Worm (Caenorhabditis elegans) whole organism, young adult: ENCODE data around the gene ent-4.

ENCODE experiments used
- B0019.2 ChIP-seq: fragments of 200-800 bp; sonication (Bioruptor generic); conservative IDR thresholded peaks from 2 replicates; pipeline ENCODE4 v1.3.6; 2022; ENCODE audit warnings: missing genetic modification reagents, missing genetic modification characterization, missing compliant biosample characterization
- B0035.1 ChIP-seq: sonication (generic microtip); optimal IDR thresholded peaks from 2 replicates; lab custom pipeline; 2016; ENCODE audit warnings: missing genetic modification characterization, mild to moderate bottlenecking, missing compliant biosample characterization, missing genotype, missing genetic modification reagents
- B0261.1 ChIP-seq: sonication (generic microtip); optimal IDR thresholded peaks from 2 replicates; lab custom pipeline; 2016; ENCODE audit warnings: mild to moderate bottlenecking, missing genetic modification characterization, moderate library complexity, missing compliant biosample characterization
- C06A6.2 ChIP-seq: fragments of 200-800 bp; sonication (Bioruptor generic); conservative IDR thresholded peaks from 2 replicates; pipeline ENCODE4 v1.3.6; 2022; ENCODE audit warnings: missing genetic modification characterization, missing compliant biosample characterization
- D2030.7 ChIP-seq: fragments of 200-800 bp; sonication (Bioruptor generic); IDR thresholded peaks from 2 replicates; pipeline ENCODE4 v1.3.6; 2022; ENCODE audit warnings: missing genetic modification reagents, missing genetic modification characterization, missing compliant biosample characterization
- F23B12.7 ChIP-seq: sonication (generic microtip); optimal IDR thresholded peaks from 2 replicates; lab custom pipeline; 2017; ENCODE audit warnings: missing genetic modification characterization, mild to moderate bottlenecking, missing compliant biosample characterization, antibody characterized with exemption, moderate library complexity; ENCODE audit not compliant: insufficient read depth
- F37B4.10 ChIP-seq: fragments of 200-800 bp; sonication (Bioruptor generic); IDR thresholded peaks from 2 replicates; pipeline ENCODE4 v1.3.6; 2022; ENCODE audit warnings: missing genetic modification characterization, missing compliant biosample characterization
- F49E8.2 ChIP-seq: sonication (generic microtip); optimal IDR thresholded peaks from 3 replicates; lab custom pipeline; 2017; ENCODE audit warnings: missing genetic modification characterization, mild to moderate bottlenecking, missing compliant biosample characterization, antibody characterized with exemption, moderate library complexity; ENCODE audit not compliant: insufficient read depth
- F52B5.7 ChIP-seq: sonication (generic microtip); optimal IDR thresholded peaks from 2 replicates; lab custom pipeline; 2016; ENCODE audit warnings: mild to moderate bottlenecking, missing genetic modification characterization, missing compliant biosample characterization
- F57C9.4 ChIP-seq: sonication (generic microtip); optimal IDR thresholded peaks from 2 replicates; lab custom pipeline; 2017; ENCODE audit warnings: mild to moderate bottlenecking, missing genetic modification characterization, missing compliant biosample characterization
- K11D2.4 ChIP-seq: fragments of 200-800 bp; sonication (Bioruptor generic); IDR thresholded peaks from 2 replicates; pipeline ENCODE4 v1.3.6; 2022; ENCODE audit warnings: missing genetic modification reagents, missing genetic modification characterization, missing compliant biosample characterization
- K12H6.12 ChIP-seq: fragments of 200-800 bp; sonication (Bioruptor generic); optimal IDR thresholded peaks from 2 replicates; lab custom pipeline; 2018; ENCODE audit warnings: mild to moderate bottlenecking, missing genetic modification characterization, missing compliant biosample characterization
- Y53F4B.3 ChIP-seq: fragments of 200-800 bp; sonication (Bioruptor generic); IDR thresholded peaks from 2 replicates; pipeline ENCODE4 v1.3.6; 2022; ENCODE audit warnings: missing genetic modification reagents, missing genetic modification characterization, missing compliant biosample characterization
- ZK185.1 ChIP-seq: sonication (generic microtip); optimal IDR thresholded peaks from 2 replicates; lab custom pipeline; 2016; ENCODE audit warnings: mild to moderate bottlenecking, missing genetic modification characterization, missing compliant biosample characterization; ENCODE audit not compliant: poor library complexity, severe bottlenecking
- ama-1 ChIP-seq, 3 experiments: fragments of 150-350 bp in 1 of 3; sonication (generic microtip) in 2 of 3; optimal IDR thresholded peaks; 2 replicates each; lab custom pipeline; 2014 to 2018; ENCODE audit warnings: missing biosample characterization in 2 of 3, missing genetic modification characterization in 2 of 3, missing genetic modification reagents in 2 of 3
- athp-1 ChIP-seq: sonication (generic microtip); optimal IDR thresholded peaks from 2 replicates; lab custom pipeline; 2017; ENCODE audit warnings: mild to moderate bottlenecking, missing genetic modification characterization, missing compliant biosample characterization
- attf-5 ChIP-seq: fragments of 200-800 bp; sonication (Bioruptor generic); optimal IDR thresholded peaks from 2 replicates; lab custom pipeline; 2018; ENCODE audit warnings: mild to moderate bottlenecking, missing genetic modification characterization, missing compliant biosample characterization
- attf-6 ChIP-seq: fragments of 200-800 bp; sonication (Bioruptor generic); IDR thresholded peaks from 2 replicates; pipeline ENCODE4 v1.3.6; 2022; ENCODE audit warnings: missing genetic modification reagents, missing genetic modification characterization, missing compliant biosample characterization
- ceh-27 ChIP-seq: fragments of 200-800 bp; sonication (Bioruptor generic); optimal IDR thresholded peaks from 2 replicates; lab custom pipeline; 2018; ENCODE audit warnings: mild to moderate bottlenecking, missing genetic modification characterization, moderate library complexity, missing compliant biosample characterization
- ceh-79 ChIP-seq: sonication (generic microtip); optimal IDR thresholded peaks from 2 replicates; lab custom pipeline; 2017; ENCODE audit warnings: mild to moderate bottlenecking, missing genetic modification characterization, missing compliant biosample characterization
- ceh-91 ChIP-seq: fragments of 200-800 bp; sonication (Bioruptor generic); IDR thresholded peaks from 2 replicates; pipeline ENCODE4 v1.3.6; 2022; ENCODE audit warnings: missing genetic modification reagents, missing genetic modification characterization, missing compliant biosample characterization
- chd-7 ChIP-seq: sonication (generic microtip); optimal IDR thresholded peaks from 2 replicates; lab custom pipeline; 2016; ENCODE audit warnings: mild to moderate bottlenecking, missing genetic modification characterization, moderate library complexity, missing compliant biosample characterization
- die-1 ChIP-seq: sonication (generic microtip); optimal IDR thresholded peaks from 2 replicates; lab custom pipeline; 2016; ENCODE audit warnings: missing genotype, mild to moderate bottlenecking, missing genetic modification characterization, missing compliant biosample characterization
- dpff-1 ChIP-seq: sonication (generic microtip); optimal IDR thresholded peaks from 2 replicates; lab custom pipeline; 2017; ENCODE audit warnings: mild to moderate bottlenecking, missing genetic modification characterization, missing compliant biosample characterization
- dpl-1 ChIP-seq: fragments of 150-350 bp; optimal IDR thresholded peaks from 2 replicates; lab custom pipeline; 2014; ENCODE audit warnings: missing biosample characterization, missing genetic modification reagents, missing genetic modification characterization
- let-607 ChIP-seq, 2 experiments: fragments of 200-800 bp in 1 of 2; sonication (Bioruptor generic) in 1 of 2; sonication (generic microtip) in 1 of 2; optimal IDR thresholded peaks; 2 replicates each; lab custom pipeline; 2016 to 2018; ENCODE audit warnings: mild to moderate bottlenecking in 2 of 2, missing compliant biosample characterization in 2 of 2, missing genetic modification characterization in 2 of 2, moderate library complexity in 2 of 2, missing genotype in 1 of 2
- lin-54 ChIP-seq: fragments of 200-800 bp; sonication (Bioruptor generic); optimal IDR thresholded peaks from 2 replicates; lab custom pipeline; 2018; ENCODE audit warnings: mild to moderate bottlenecking, missing genetic modification characterization, missing compliant biosample characterization
- madf-6 ChIP-seq: fragments of 200-800 bp; sonication (Bioruptor generic); IDR thresholded peaks from 2 replicates; pipeline ENCODE4 v1.3.6; 2022; ENCODE audit warnings: missing genetic modification reagents, missing genetic modification characterization, missing compliant biosample characterization
- madf-8 ChIP-seq: fragments of 200-800 bp; sonication (Bioruptor generic); conservative IDR thresholded peaks from 2 replicates; pipeline ENCODE4 v1.3.6; 2022; ENCODE audit warnings: missing genetic modification reagents, missing genetic modification characterization, missing compliant biosample characterization
- mes-4 ChIP-seq: sonication (generic microtip); optimal IDR thresholded peaks from 2 replicates; lab custom pipeline; 2016; ENCODE audit warnings: missing genotype, missing genetic modification characterization, missing compliant biosample characterization
- mxl-1 ChIP-seq: sonication (generic microtip); optimal IDR thresholded peaks from 2 replicates; lab custom pipeline; 2016; ENCODE audit warnings: missing genetic modification characterization, missing compliant biosample characterization
- nfya-1 ChIP-seq: sonication (generic microtip); optimal IDR thresholded peaks from 2 replicates; lab custom pipeline; 2017; ENCODE audit warnings: antibody characterized with exemption, missing compliant biosample characterization, missing genetic modification characterization, borderline replicate concordance; ENCODE audit not compliant: insufficient read depth
- nfyb-1 ChIP-seq: fragments of 200-800 bp; sonication (Bioruptor generic); IDR thresholded peaks from 2 replicates; pipeline ENCODE4 v1.3.6; 2022; ENCODE audit warnings: missing genetic modification reagents, missing genetic modification characterization, missing compliant biosample characterization
- pbrm-1 ChIP-seq: fragments of 200-800 bp; sonication (Bioruptor generic); IDR thresholded peaks from 2 replicates; pipeline ENCODE4 v1.3.6; 2022; ENCODE audit warnings: missing genetic modification reagents, missing genetic modification characterization, missing compliant biosample characterization
- rcor-1 ChIP-seq: fragments of 200-800 bp; sonication (Bioruptor generic); IDR thresholded peaks from 2 replicates; pipeline ENCODE4 v1.3.6; 2022; ENCODE audit warnings: missing genetic modification reagents, missing genetic modification characterization, missing compliant biosample characterization
- rec-8 ChIP-seq, 2 experiments: sonication (generic microtip); optimal IDR thresholded peaks; 2 replicates each; lab custom pipeline; 2016; ENCODE audit warnings: mild to moderate bottlenecking in 2 of 2, missing genetic modification characterization in 2 of 2, missing genetic modification reagents in 2 of 2, missing genotype in 2 of 2, missing biosample characterization in 1 of 2, missing compliant biosample characterization in 1 of 2, moderate library complexity in 1 of 2
- rpc-1 ChIP-seq, 2 experiments: fragments of 150-350 bp in 1 of 2; sonication (generic microtip) in 1 of 2; optimal IDR thresholded peaks; 2 replicates each; lab custom pipeline; 2014 to 2018; ENCODE audit warnings: missing biosample characterization in 1 of 2, missing genetic modification characterization in 1 of 2, missing genetic modification reagents in 1 of 2, missing genotype in 1 of 2
- snpc-1.3 ChIP-seq: sonication (generic microtip); optimal IDR thresholded peaks from 2 replicates; lab custom pipeline; 2017; ENCODE audit warnings: missing genetic modification characterization, mild to moderate bottlenecking, missing compliant biosample characterization, antibody characterized with exemption, moderate library complexity, missing genotype, missing genetic modification reagents; ENCODE audit not compliant: insufficient read depth
- snpc-3.4 ChIP-seq: sonication (generic microtip); optimal IDR thresholded peaks from 2 replicates; lab custom pipeline; 2017; ENCODE audit warnings: missing genetic modification characterization, mild to moderate bottlenecking, missing compliant biosample characterization, antibody characterized with exemption, moderate library complexity, missing genotype, missing genetic modification reagents
- snpc-4 ChIP-seq, 5 experiments: fragments of 150-350 bp in 1 of 5; sonication (generic microtip) in 4 of 5; optimal IDR thresholded peaks; 2 replicates each; lab custom pipeline; 2014 to 2018; ENCODE audit warnings: missing genetic modification characterization in 5 of 5, missing biosample characterization in 3 of 5, antibody characterized with exemption in 2 of 5, mild to moderate bottlenecking in 2 of 5, missing compliant biosample characterization in 2 of 5, missing genotype in 2 of 5, moderate library complexity in 2 of 5, missing genetic modification reagents in 1 of 5
- tbp1 ChIP-seq: fragments of 200-800 bp; sonication (Bioruptor generic); optimal IDR thresholded peaks from 2 replicates; lab custom pipeline; 2018; ENCODE audit warnings: mild to moderate bottlenecking, missing genetic modification characterization, missing compliant biosample characterization
- zim-3 ChIP-seq: sonication (generic microtip); optimal IDR thresholded peaks from 2 replicates; lab custom pipeline; 2017; ENCODE audit warnings: mild to moderate bottlenecking, missing genetic modification characterization, moderate library complexity, missing compliant biosample characterization
- ztf-26 ChIP-seq: sonication (generic microtip); optimal IDR thresholded peaks from 2 replicates; lab custom pipeline; 2017; ENCODE audit warnings: missing genetic modification characterization, missing compliant biosample characterization
- ztf-6 ChIP-seq: fragments of 200-800 bp; sonication (Bioruptor generic); IDR thresholded peaks from 2 replicates; pipeline ENCODE4 v1.3.6; 2022; ENCODE audit warnings: missing genetic modification reagents, missing genetic modification characterization, missing compliant biosample characterization

Gene ent-4

DNA sequence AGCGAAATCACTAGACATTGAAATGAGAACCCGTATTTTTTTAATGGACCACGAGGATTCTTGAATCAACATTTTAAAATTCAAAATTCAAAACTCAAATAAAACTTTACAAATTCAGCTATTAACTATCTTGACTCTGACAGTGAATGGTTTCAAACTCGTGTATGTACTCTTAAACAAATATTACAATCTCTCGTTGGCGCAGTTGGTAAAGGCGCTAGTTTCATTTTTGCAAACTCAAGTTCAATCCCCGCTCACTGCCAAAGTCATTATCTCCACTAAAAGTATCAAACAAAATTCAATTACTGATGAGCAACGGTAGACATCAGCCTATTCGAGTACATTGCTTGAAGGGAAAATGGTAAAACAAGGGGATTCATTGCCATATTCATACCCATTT lies 25.3 kb upstream of the ent-4 start (continued):
- no peak for TF ChIP-seq B0019.2 (GFP tag; lab: Robert Waterston, UW)
- TF ChIP-seq ZK185.1 (tag; lab: Kevin White, UChicago), result peak; percentile 74
- TF ChIP-seq zim-3 (tag; lab: Kevin White, UChicago), result peak; percentile 31
- no peak for TF ChIP-seq nfyb-1 (GFP tag; lab: Robert Waterston, UW)
- TF ChIP-seq ama-1 (optimal IDR thresholded peaks at IDR 0.05; lab: Kevin White, UChicago), result no peak
- peak; percentile 57 to 92 for TF ChIP-seq ama-1 (GFP tag; optimal IDR thresholded peaks at IDR 0.05; lab: Kevin White, UChicago)
- TF ChIP-seq mxl-1 (tag; lab: Kevin White, UChicago), result peak; percentile 9
- peak; percentile 26 for TF ChIP-seq lin-54 (GFP tag; lab: Kevin White, UChicago)
- TF ChIP-seq tbp1 (GFP tag; lab: Kevin White, UChicago), result peak; percentile 96
- TF ChIP-seq F49E8.2, result peak; percentile 60
- TF ChIP-seq rpc-1 (optimal IDR thresholded peaks at IDR 0.05; lab: Kevin White, UChicago), result peak; percentile 79
- peak; percentile 96 for TF ChIP-seq rpc-1 (tag; optimal IDR thresholded peaks at IDR 0.05; lab: Kevin White, UChicago)
- peak; percentile 76 for TF ChIP-seq die-1
- peak; percentile 60 for TF ChIP-seq snpc-3.4 (tag; lab: Kevin White, UChicago)
- TF ChIP-seq K11D2.4 (GFP tag; lab: Robert Waterston, UW), result no peak
- TF ChIP-seq chd-7 (tag; lab: Kevin White, UChicago), result peak; percentile 64
- TF ChIP-seq snpc-1.3 (tag; lab: Kevin White, UChicago), result peak; percentile 86
- TF ChIP-seq B0035.1 (tag; lab: Kevin White, UChicago), result no peak
- peak; percentile 20 for TF ChIP-seq ceh-27 (GFP tag; lab: Kevin White, UChicago)
- TF ChIP-seq pbrm-1 (GFP tag; lab: Robert Waterston, UW), result 0 out of 2 replicates have a peak, but pooled peaks have one; percentile 37
- peak; percentile 34 for TF ChIP-seq F23B12.7 (tag; lab: Kevin White, UChicago)
- TF ChIP-seq D2030.7 (GFP tag; lab: Robert Waterston, UW), result no peak
- TF ChIP-seq ceh-79, result no peak
- peak; percentile 33 to 66 for TF ChIP-seq rec-8 (tag; optimal IDR thresholded peaks at IDR 0.05; lab: Kevin White, UChicago)
- TF ChIP-seq ztf-6, result 0 out of 2 replicates have a peak, but pooled peaks have one; percentile 17
- TF ChIP-seq K12H6.12 (tag; lab: Kevin White, UChicago), result no peak
- TF ChIP-seq attf-6 (GFP tag; lab: Robert Waterston, UW), result peak; percentile 95
- peak; percentile 47 for TF ChIP-seq F52B5.7 (tag; lab: Kevin White, UChicago)
- TF ChIP-seq madf-6 (GFP tag; lab: Robert Waterston, UW), result peak; percentile 51; the same call in 1 of the 2 replicates
- TF ChIP-seq attf-5 (GFP tag; lab: Kevin White, UChicago), result peak; percentile 27
- TF ChIP-seq B0261.1 (tag; lab: Kevin White, UChicago), result peak; percentile 79
- 0 out of 2 replicates have a peak, but pooled peaks have one; percentile 7 for TF ChIP-seq Y53F4B.3 (GFP tag; lab: Robert Waterston, UW)
- TF ChIP-seq snpc-4 (GFP tag; optimal IDR thresholded peaks at IDR 0.05; lab: Kevin White, UChicago), result peak; percentile 86
- TF ChIP-seq snpc-4 (tag; optimal IDR thresholded peaks at IDR 0.05; lab: Kevin White, UChicago), result peak; percentile 4 to 96 (median 92)
- TF ChIP-seq, all 124 proteins: peak for 41

DNA sequence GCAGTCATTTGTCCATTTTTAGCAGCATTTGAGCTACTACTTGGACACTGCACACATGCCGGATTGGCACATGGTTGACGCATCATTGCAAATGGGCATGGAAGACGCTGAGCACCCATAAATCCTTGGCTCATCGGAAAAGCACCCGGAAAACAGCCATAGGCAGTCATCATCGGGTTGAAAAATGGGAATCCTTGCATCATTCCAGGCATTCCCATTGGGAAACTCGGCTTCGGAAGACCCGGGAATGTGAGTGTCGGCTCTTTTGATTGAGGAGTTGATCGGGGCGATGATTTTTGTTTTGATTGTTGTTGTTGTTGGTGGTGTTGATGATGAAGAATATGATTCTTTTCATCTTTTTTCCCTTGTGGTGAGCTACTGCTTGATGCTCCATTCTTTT lies 24.0 kb upstream of the ent-4 start:
- TF ChIP-seq nfya-1 (tag; lab: Kevin White, UChicago) (no peak), D2030.7 (GFP tag; lab: Robert Waterston, UW) (no peak), ceh-91 (no peak), F37B4.10 (GFP tag; lab: Robert Waterston, UW) (no peak), C06A6.2 (no peak), F57C9.4 (no peak), dpl-1 (GFP tag; lab: Kevin White, UChicago) (no peak), Y53F4B.3 (GFP tag; lab: Robert Waterston, UW) (no peak), rcor-1 (GFP tag; lab: Robert Waterston, UW) (no peak), madf-8 (GFP tag; lab: Robert Waterston, UW) (no peak), mes-4 (no peak), dpff-1 (tag; lab: Kevin White, UChicago) (no peak), ztf-26 (no peak), athp-1 (tag; lab: Kevin White, UChicago) (no peak), let-607 (tag; optimal IDR thresholded peaks at IDR 0.05; lab: Kevin White, UChicago) (no peak), B0261.1 (tag; lab: Kevin White, UChicago) (no peak), ztf-6 (no peak), ZK185.1 (tag; lab: Kevin White, UChicago) (no peak)
- TF ChIP-seq, all 124 proteins: peak for 0
